Worm (Caenorhabditis elegans) whole organism, young adult: Measurements from ENCODE around the gene F11A5.16.

Experiments used
- C06A6.2 ChIP-seq: fragments of 200-800 bp; sonication (Bioruptor generic); conservative IDR thresholded peaks from 2 replicates; pipeline ENCODE4 v1.3.6; 2022; ENCODE audit warnings: missing genetic modification characterization, missing compliant biosample characterization
- D2030.7 ChIP-seq: fragments of 200-800 bp; sonication (Bioruptor generic); IDR thresholded peaks from 2 replicates; pipeline ENCODE4 v1.3.6; 2022; ENCODE audit warnings: missing genetic modification reagents, missing genetic modification characterization, missing compliant biosample characterization
- F22D6.2 ChIP-seq: sonication (generic microtip); optimal IDR thresholded peaks from 2 replicates; lab custom pipeline; 2016; ENCODE audit warnings: mild to moderate bottlenecking, missing genetic modification characterization, missing compliant biosample characterization
- F55B11.4 ChIP-seq: sonication (generic microtip); optimal IDR thresholded peaks from 2 replicates; lab custom pipeline; 2016; ENCODE audit warnings: missing compliant biosample characterization, missing genetic modification characterization, borderline replicate concordance; ENCODE audit not compliant: insufficient read depth
- F57C9.4 ChIP-seq: sonication (generic microtip); optimal IDR thresholded peaks from 2 replicates; lab custom pipeline; 2017; ENCODE audit warnings: mild to moderate bottlenecking, missing genetic modification characterization, missing compliant biosample characterization
- T26A5.8 ChIP-seq: sonication (generic microtip); optimal IDR thresholded peaks from 2 replicates; lab custom pipeline; 2016; ENCODE audit warnings: missing genetic modification characterization, missing compliant biosample characterization
- Y53G8AR.9 ChIP-seq: fragments of 200-800 bp; sonication (Bioruptor generic); conservative IDR thresholded peaks from 2 replicates; pipeline ENCODE4 v1.3.6; 2022; ENCODE audit warnings: missing genetic modification reagents, missing genetic modification characterization, missing compliant biosample characterization
- Y67H2A.10 ChIP-seq: fragments of 200-800 bp; sonication (Bioruptor generic); conservative IDR thresholded peaks from 2 replicates; pipeline ENCODE4 v1.3.6; 2022; ENCODE audit warnings: missing genetic modification reagents, missing genetic modification characterization, missing compliant biosample characterization
- aptf-3 ChIP-seq: fragments of 200-800 bp; sonication (Bioruptor generic); IDR thresholded peaks from 2 replicates; pipeline ENCODE4 v1.3.6; 2022; ENCODE audit warnings: missing genetic modification characterization, missing compliant biosample characterization
- attf-3 ChIP-seq: fragments of 200-800 bp; sonication (Bioruptor generic); conservative IDR thresholded peaks from 2 replicates; pipeline ENCODE4 v1.3.6; 2022; ENCODE audit warnings: missing genetic modification reagents, missing genetic modification characterization, missing compliant biosample characterization
- bed-2 ChIP-seq: fragments of 200-800 bp; sonication (Bioruptor generic); IDR thresholded peaks from 2 replicates; pipeline ENCODE4 v1.3.6; 2022; ENCODE audit warnings: missing genetic modification reagents, missing genetic modification characterization, missing compliant biosample characterization
- cebp-1 ChIP-seq, 2 experiments: fragments of 200-800 bp in 1 of 2; sonication (Bioruptor generic) in 1 of 2; sonication (generic microtip) in 1 of 2; IDR thresholded peaks in 1 of 2; optimal IDR thresholded peaks in 1 of 2; 2 replicates each; pipeline versions ENCODE4 v1.3.6 to Lab custom; 2017 to 2022; ENCODE audit warnings: missing compliant biosample characterization in 2 of 2, missing genetic modification characterization in 2 of 2, mild to moderate bottlenecking in 1 of 2, missing genetic modification reagents in 1 of 2, moderate library complexity in 1 of 2
- cebp-2 ChIP-seq: fragments of 200-800 bp; sonication (Bioruptor generic); IDR thresholded peaks from 2 replicates; pipeline ENCODE4 v1.3.6; 2022; ENCODE audit warnings: missing genetic modification characterization, missing compliant biosample characterization
- ceh-91 ChIP-seq: fragments of 200-800 bp; sonication (Bioruptor generic); IDR thresholded peaks from 2 replicates; pipeline ENCODE4 v1.3.6; 2022; ENCODE audit warnings: missing genetic modification reagents, missing genetic modification characterization, missing compliant biosample characterization
- chd-7 ChIP-seq: sonication (generic microtip); optimal IDR thresholded peaks from 2 replicates; lab custom pipeline; 2016; ENCODE audit warnings: mild to moderate bottlenecking, missing genetic modification characterization, moderate library complexity, missing compliant biosample characterization
- die-1 ChIP-seq: sonication (generic microtip); optimal IDR thresholded peaks from 2 replicates; lab custom pipeline; 2016; ENCODE audit warnings: missing genotype, mild to moderate bottlenecking, missing genetic modification characterization, missing compliant biosample characterization
- dpff-1 ChIP-seq: sonication (generic microtip); optimal IDR thresholded peaks from 2 replicates; lab custom pipeline; 2017; ENCODE audit warnings: mild to moderate bottlenecking, missing genetic modification characterization, missing compliant biosample characterization
- ets-4 ChIP-seq: fragments of 200-800 bp; sonication (Bioruptor generic); optimal IDR thresholded peaks from 2 replicates; lab custom pipeline; 2018; ENCODE audit warnings: mild to moderate bottlenecking, missing genetic modification characterization, missing compliant biosample characterization
- gei-17 ChIP-seq: fragments of 200-800 bp; sonication (Bioruptor generic); optimal IDR thresholded peaks from 2 replicates; lab custom pipeline; 2018; ENCODE audit warnings: mild to moderate bottlenecking, missing genetic modification characterization, missing compliant biosample characterization
- him-1 ChIP-seq: sonication (generic microtip); optimal IDR thresholded peaks from 2 replicates; lab custom pipeline; 2016; ENCODE audit warnings: missing genotype, missing genetic modification reagents, missing genetic modification characterization, missing compliant biosample characterization
- hlh-12 ChIP-seq: sonication (generic microtip); optimal IDR thresholded peaks from 2 replicates; lab custom pipeline; 2016; ENCODE audit warnings: missing genetic modification characterization, missing compliant biosample characterization
- hsf-1 ChIP-seq: fragments of 200-800 bp; sonication (Bioruptor generic); IDR thresholded peaks from 2 replicates; pipeline ENCODE4 v1.3.6; 2022; ENCODE audit warnings: missing genetic modification reagents, missing genetic modification characterization, missing compliant biosample characterization
- lin-40 ChIP-seq: sonication (generic microtip); optimal IDR thresholded peaks from 2 replicates; lab custom pipeline; 2016; ENCODE audit warnings: missing genetic modification characterization, mild to moderate bottlenecking, missing compliant biosample characterization, missing genotype, missing genetic modification reagents
- madf-3 ChIP-seq: fragments of 200-800 bp; sonication (Bioruptor generic); IDR thresholded peaks from 2 replicates; pipeline ENCODE4 v1.3.6; 2022; ENCODE audit warnings: missing genetic modification reagents, missing genetic modification characterization, missing compliant biosample characterization
- mes-4 ChIP-seq: sonication (generic microtip); optimal IDR thresholded peaks from 2 replicates; lab custom pipeline; 2016; ENCODE audit warnings: missing genotype, missing genetic modification characterization, missing compliant biosample characterization
- nfyb-1 ChIP-seq: fragments of 200-800 bp; sonication (Bioruptor generic); IDR thresholded peaks from 2 replicates; pipeline ENCODE4 v1.3.6; 2022; ENCODE audit warnings: missing genetic modification reagents, missing genetic modification characterization, missing compliant biosample characterization
- sdz-38 ChIP-seq: sonication (generic microtip); optimal IDR thresholded peaks from 2 replicates; lab custom pipeline; 2016; ENCODE audit warnings: missing genotype, missing genetic modification characterization, missing compliant biosample characterization
- snpc-1.1 ChIP-seq: sonication (generic microtip); optimal IDR thresholded peaks from 2 replicates; lab custom pipeline; 2017; ENCODE audit warnings: missing genetic modification characterization, mild to moderate bottlenecking, missing compliant biosample characterization, antibody characterized with exemption, moderate library complexity, missing genotype, missing genetic modification reagents; ENCODE audit not compliant: insufficient read depth
- snpc-3.4 ChIP-seq: sonication (generic microtip); optimal IDR thresholded peaks from 2 replicates; lab custom pipeline; 2017; ENCODE audit warnings: missing genetic modification characterization, mild to moderate bottlenecking, missing compliant biosample characterization, antibody characterized with exemption, moderate library complexity, missing genotype, missing genetic modification reagents
- snpc-4 ChIP-seq, 5 experiments: fragments of 150-350 bp in 1 of 5; sonication (generic microtip) in 4 of 5; optimal IDR thresholded peaks; 2 replicates each; lab custom pipeline; 2014 to 2018; ENCODE audit warnings: missing genetic modification characterization in 5 of 5, missing biosample characterization in 3 of 5, antibody characterized with exemption in 2 of 5, mild to moderate bottlenecking in 2 of 5, missing compliant biosample characterization in 2 of 5, missing genotype in 2 of 5, moderate library complexity in 2 of 5, missing genetic modification reagents in 1 of 5
- unc-62 ChIP-seq: fragments of 150-350 bp; optimal IDR thresholded peaks from 2 replicates; lab custom pipeline; 2014; ENCODE audit warnings: missing biosample characterization, missing genetic modification reagents, missing genetic modification characterization
- ztf-22 ChIP-seq: fragments of 200-800 bp; sonication (Bioruptor generic); optimal IDR thresholded peaks from 2 replicates; lab custom pipeline; 2018; ENCODE audit warnings: mild to moderate bottlenecking, missing genetic modification characterization, moderate library complexity, missing compliant biosample characterization
- ztf-6 ChIP-seq: fragments of 200-800 bp; sonication (Bioruptor generic); IDR thresholded peaks from 2 replicates; pipeline ENCODE4 v1.3.6; 2022; ENCODE audit warnings: missing genetic modification reagents, missing genetic modification characterization, missing compliant biosample characterization

F11A5.16 gene

DNA sequence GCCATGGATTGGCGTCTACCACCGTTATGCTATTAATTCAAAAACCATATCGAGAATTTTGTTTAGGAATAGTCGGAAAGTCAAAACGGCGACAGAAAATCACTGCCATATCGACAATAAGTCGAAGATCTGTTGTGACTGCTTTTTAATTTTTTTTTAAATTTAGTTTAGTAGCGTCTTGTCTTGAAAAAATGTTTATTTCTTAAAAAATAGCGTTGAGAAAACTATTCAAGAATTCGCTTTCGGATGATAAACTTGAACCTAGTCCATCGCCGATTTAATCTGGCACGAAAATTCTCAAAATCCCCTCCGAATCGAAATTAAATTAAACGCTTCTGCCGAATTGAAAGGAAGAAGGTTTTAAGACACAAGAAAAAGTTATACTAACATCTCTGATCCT lies 18.6 kb upstream of the F11A5.16 start, which contains the start of gene srh-279 (continued):
- TF ChIP-seq unc-62 (GFP tag; lab: Kevin White, UChicago): no peak
- no peak for TF ChIP-seq die-1 (tag; lab: Kevin White, UChicago)
- TF ChIP-seq sdz-38 (tag; lab: Kevin White, UChicago): no peak

DNA sequence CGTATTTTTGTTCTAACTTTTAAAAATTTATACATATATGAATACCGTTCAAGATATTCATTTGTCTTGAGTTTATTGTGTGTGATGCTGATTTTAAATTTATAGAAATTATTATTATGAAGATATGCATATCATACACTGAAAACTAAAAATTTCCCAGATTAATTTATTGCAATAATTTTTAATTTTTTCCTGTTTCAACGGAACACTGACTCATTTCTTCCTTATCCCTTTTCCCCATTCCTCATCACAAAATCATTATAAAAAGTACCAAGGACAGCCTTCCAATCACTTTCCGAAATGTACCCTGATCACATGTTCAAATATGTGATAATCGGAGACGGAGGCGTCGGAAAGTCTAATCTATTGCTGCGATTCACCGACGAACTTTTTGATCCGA lies 16.1 kb upstream of the F11A5.16 start, which contains the start of gene rabr-4:
Gene rabr-4 (plus strand): TSS at position 301 of the 400 bp plus-strand sequence.
- TF ChIP-seq dpff-1: no peak
- no peak for TF ChIP-seq hsf-1 (GFP tag; lab: Robert Waterston, UW)
- TF ChIP-seq mes-4 (tag; lab: Kevin White, UChicago): no peak
- no peak for TF ChIP-seq aptf-3
- TF ChIP-seq snpc-1.1 (tag; lab: Kevin White, UChicago): no peak
- no peak for TF ChIP-seq T26A5.8 (tag; lab: Kevin White, UChicago)
- no peak for TF ChIP-seq snpc-4 (GFP tag; optimal IDR thresholded peaks at IDR 0.05; lab: Kevin White, UChicago)
- TF ChIP-seq snpc-4 (tag; optimal IDR thresholded peaks at IDR 0.05; lab: Kevin White, UChicago): no peak
- TF ChIP-seq him-1 (tag; lab: Kevin White, UChicago): no peak
- TF ChIP-seq chd-7 (tag; lab: Kevin White, UChicago): no peak

DNA sequence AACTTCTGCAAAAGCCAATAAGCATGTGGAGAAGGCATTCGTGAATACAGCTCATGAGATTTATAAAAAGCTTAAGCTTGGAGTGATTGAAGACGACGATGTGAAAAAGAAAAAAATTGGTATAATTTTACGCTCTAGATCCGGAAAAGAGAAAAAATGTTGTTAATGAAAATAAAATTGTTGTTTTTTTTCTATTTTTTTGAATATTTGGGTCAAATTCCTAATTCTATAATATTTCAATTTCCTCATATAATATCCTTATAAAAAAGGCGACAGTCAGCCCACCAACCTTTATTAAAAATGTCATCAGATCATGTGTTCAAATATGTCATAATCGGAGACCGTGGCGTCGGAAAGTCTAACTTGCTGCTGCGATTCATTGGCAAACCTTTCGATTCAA lies 15.4 kb upstream of the F11A5.16 start, which contains the start of gene rabr-3:
Gene rabr-3 (plus strand): TSS at position 301 of the 400 bp plus-strand sequence.
- TF ChIP-seq lin-40 (no peak), nfyb-1 (GFP tag; lab: Robert Waterston, UW) (no peak), hlh-12 (tag; lab: Kevin White, UChicago) (no peak), sdz-38 (tag; lab: Kevin White, UChicago) (no peak), F55B11.4 (tag; lab: Kevin White, UChicago) (no peak), ztf-22 (GFP tag; lab: Kevin White, UChicago) (no peak), ztf-6 (GFP tag; lab: Robert Waterston, UW) (no peak)

DNA sequence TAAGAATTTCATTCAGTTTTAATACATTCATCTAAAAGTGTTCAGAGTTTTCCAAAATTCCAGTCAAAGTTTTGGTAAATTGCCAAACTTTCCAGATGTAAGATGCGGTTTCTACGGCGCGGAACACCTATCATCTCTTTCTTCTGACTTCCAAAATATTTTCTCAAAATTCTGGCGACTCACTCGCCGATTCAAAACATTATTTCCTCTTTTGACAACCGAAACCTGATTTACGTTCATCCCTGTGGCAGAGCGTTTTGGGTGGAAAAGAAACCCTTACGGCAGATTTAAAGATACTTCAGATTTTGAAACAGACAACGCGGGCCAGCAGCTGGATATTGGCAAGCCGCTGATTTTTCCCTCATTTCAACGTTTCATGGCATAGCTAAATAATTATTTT lies 12.7 kb upstream of the F11A5.16 start, which contains the start of gene F11A5.5:
Gene F11A5.5 (plus strand): TSS at position 301 of the 400 bp plus-strand sequence.
- TF ChIP-seq Y67H2A.10 (no peak), bed-2 (GFP tag; lab: Robert Waterston, UW) (no peak), cebp-1 (GFP tag; IDR thresholded peaks at IDR 0.05; lab: Robert Waterston, UW) (no peak), cebp-1 (tag; optimal IDR thresholded peaks at IDR 0.05; lab: Kevin White, UChicago) (no peak), F22D6.2 (tag; lab: Kevin White, UChicago) (no peak), C06A6.2 (GFP tag; lab: Robert Waterston, UW) (no peak), attf-3 (GFP tag; lab: Robert Waterston, UW) (no peak), mes-4 (tag; lab: Kevin White, UChicago) (no peak), snpc-3.4 (no peak)

DNA sequence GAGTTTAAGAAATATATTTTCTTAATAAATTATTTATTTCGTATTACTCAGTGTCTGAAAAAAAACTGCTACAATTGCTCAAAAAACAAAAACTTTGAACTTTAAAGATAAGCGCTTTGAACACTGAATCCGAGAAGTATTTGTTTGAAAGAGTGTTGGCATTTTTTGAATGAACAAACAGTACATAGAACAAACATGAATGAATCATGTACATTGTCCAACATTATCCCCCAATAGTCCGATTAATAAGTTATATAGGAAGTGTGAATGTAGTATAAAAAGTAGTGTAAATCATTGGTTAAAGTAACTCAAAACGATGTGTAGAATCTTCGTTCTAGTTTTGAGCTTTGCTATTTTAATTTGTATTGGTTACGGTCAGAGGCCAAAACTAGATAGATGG lies 9.0 kb upstream of the F11A5.16 start, which contains the start of gene F11A5.17:
Gene F11A5.17 (plus strand): TSS at position 301 of the 400 bp plus-strand sequence.
- TF ChIP-seq Y53G8AR.9 (GFP tag; lab: Robert Waterston, UW) (no peak), D2030.7 (GFP tag; lab: Robert Waterston, UW) (no peak), cebp-2 (GFP tag; lab: Robert Waterston, UW) (no peak), gei-17 (GFP tag; lab: Kevin White, UChicago) (no peak), madf-3 (GFP tag; lab: Robert Waterston, UW) (no peak), ceh-91 (GFP tag; lab: Robert Waterston, UW) (no peak), ets-4 (no peak), Y67H2A.10 (no peak), F57C9.4 (no peak), lin-40 (no peak)
